Fruit fly (Drosophila melanogaster) whole organism, embryonic: ENCODE results near the gene CG11267.

Experiments used
- CG10654 ChIP-seq: fragments of 200-800 bp; sonication (Bioruptor generic); optimal IDR thresholded peaks from 2 replicates; lab custom pipeline; 2016; ENCODE audit warnings: missing biosample characterization, missing genetic modification characterization
- CG11504 ChIP-seq: fragments of 200-800 bp; sonication (Bioruptor generic); optimal IDR thresholded peaks from 3 replicates; lab custom pipeline; 2019; ENCODE audit warnings: missing biosample characterization, mild to moderate bottlenecking, missing genetic modification characterization, moderate library complexity
- CG12155 ChIP-seq: fragments of 200-800 bp; sonication (Bioruptor generic); optimal IDR thresholded peaks from 3 replicates; lab custom pipeline; 2016; ENCODE audit warnings: missing biosample characterization, missing genetic modification characterization
- CG1233 ChIP-seq: fragments of 200-800 bp; sonication (Bioruptor generic); optimal IDR thresholded peaks from 4 replicates; lab custom pipeline; 2018; ENCODE audit warnings: missing biosample characterization, mild to moderate bottlenecking, missing genetic modification characterization
- CG13775 ChIP-seq: fragments of 200-800 bp; sonication (Bioruptor generic); optimal IDR thresholded peaks from 3 replicates; lab custom pipeline; 2017; ENCODE audit warnings: missing biosample characterization, mild to moderate bottlenecking, missing genetic modification characterization
- CG14014 ChIP-seq: fragments of 200-800 bp; sonication (Bioruptor generic); IDR thresholded peaks from 2 replicates; pipeline ENCODE4 v1.3.6; 2022; ENCODE audit warnings: missing biosample characterization, missing genetic modification characterization
- CG1602 ChIP-seq: fragments of 200-800 bp; sonication (Bioruptor generic); optimal IDR thresholded peaks from 3 replicates; lab custom pipeline; 2016; ENCODE audit warnings: missing biosample characterization, missing genetic modification characterization
- CG17568 ChIP-seq: fragments of 200-800 bp; sonication (Bioruptor generic); optimal IDR thresholded peaks from 2 replicates; lab custom pipeline; 2018; ENCODE audit warnings: missing biosample characterization, mild to moderate bottlenecking, missing genetic modification characterization, moderate library complexity
- CG30431 ChIP-seq: fragments of 200-800 bp; sonication (Bioruptor generic); optimal IDR thresholded peaks from 2 replicates; lab custom pipeline; 2017; ENCODE audit warnings: missing biosample characterization, missing genetic modification characterization
- CG31388 ChIP-seq: fragments of 200-800 bp; sonication (Bioruptor generic); optimal IDR thresholded peaks from 2 replicates; lab custom pipeline; 2016; ENCODE audit warnings: missing biosample characterization, missing genetic modification characterization
- CG3407 ChIP-seq: fragments of 200-800 bp; sonication (Bioruptor generic); optimal IDR thresholded peaks from 2 replicates; lab custom pipeline; 2018; ENCODE audit warnings: missing biosample characterization, mild to moderate bottlenecking, missing genetic modification characterization
- CG3847 ChIP-seq: fragments of 200-800 bp; sonication (Bioruptor generic); IDR thresholded peaks from 2 replicates; pipeline ENCODE4 v1.3.6; 2022; ENCODE audit warnings: missing biosample characterization, missing genetic modification characterization
- CG4707 ChIP-seq: fragments of 200-800 bp; sonication (Bioruptor generic); optimal IDR thresholded peaks from 2 replicates; lab custom pipeline; 2018; ENCODE audit warnings: missing biosample characterization, mild to moderate bottlenecking, missing genetic modification characterization, moderate library complexity
- CG6175 ChIP-seq: fragments of 200-800 bp; sonication (Bioruptor generic); IDR thresholded peaks from 3 replicates; pipeline ENCODE4 v1.3.6; 2022; ENCODE audit warnings: missing biosample characterization, missing genetic modification characterization
- CG6689 ChIP-seq: fragments of 200-800 bp; sonication (Bioruptor generic); IDR thresholded peaks from 2 replicates; pipeline ENCODE4 v1.3.6; 2022; ENCODE audit warnings: missing biosample characterization, missing genetic modification characterization
- CG8281 ChIP-seq: fragments of 200-800 bp; sonication (Bioruptor generic); optimal IDR thresholded peaks from 2 replicates; lab custom pipeline; 2018; ENCODE audit warnings: missing biosample characterization, mild to moderate bottlenecking, missing genetic modification characterization, moderate library complexity
- CG9727 ChIP-seq: fragments of 200-800 bp; sonication (Bioruptor generic); optimal IDR thresholded peaks from 3 replicates; lab custom pipeline; 2017; ENCODE audit warnings: missing biosample characterization, mild to moderate bottlenecking, missing genetic modification characterization
- CHES-1-like ChIP-seq: fragments of 200-800 bp; sonication (Bioruptor generic); optimal IDR thresholded peaks from 2 replicates; lab custom pipeline; 2016; ENCODE audit warnings: missing biosample characterization, missing genetic modification characterization
- CoRest ChIP-seq: fragments of 200-800 bp; sonication (Bioruptor generic); optimal IDR thresholded peaks from 3 replicates; lab custom pipeline; 2018; ENCODE audit warnings: missing biosample characterization, mild to moderate bottlenecking, missing genetic modification characterization, moderate library complexity
- D19A ChIP-seq: fragments of 200-800 bp; optimal IDR thresholded peaks from 3 replicates; lab custom pipeline; 2019; ENCODE audit warnings: missing biosample characterization, mild to moderate bottlenecking, missing genetic modification characterization, moderate library complexity
- Deaf1 ChIP-seq: fragments of 200-800 bp; optimal IDR thresholded peaks from 3 replicates; lab custom pipeline; 2019; ENCODE audit warnings: missing biosample characterization, mild to moderate bottlenecking, missing genetic modification characterization, moderate library complexity
- Dll ChIP-seq: fragments of 200-800 bp; sonication (Bioruptor generic); IDR thresholded peaks from 4 replicates; pipeline ENCODE4 v1.3.6; 2022; ENCODE audit warnings: missing biosample characterization, missing genetic modification characterization; ENCODE audit not compliant: partially characterized antibody
- H2.0 ChIP-seq: fragments of 200-800 bp; sonication (Bioruptor generic); IDR thresholded peaks from 2 replicates; pipeline ENCODE4 v1.3.6; 2022; ENCODE audit warnings: missing biosample characterization, missing genetic modification characterization
- HLH4C ChIP-seq: fragments of 200-800 bp; sonication (Bioruptor generic); IDR thresholded peaks from 3 replicates; pipeline ENCODE4 v1.3.6; 2022; ENCODE audit warnings: missing biosample characterization, missing genetic modification characterization; ENCODE audit not compliant: partially characterized antibody
- HLHmδ ChIP-seq: fragments of 200-800 bp; sonication (Bioruptor generic); optimal IDR thresholded peaks from 2 replicates; lab custom pipeline; 2018; ENCODE audit warnings: missing biosample characterization, mild to moderate bottlenecking, missing genetic modification characterization, moderate library complexity
- Mad ChIP-seq: fragments of 200-800 bp; sonication (Bioruptor generic); optimal IDR thresholded peaks from 2 replicates; lab custom pipeline; 2016; ENCODE audit warnings: missing biosample characterization, missing genetic modification characterization
- Med ChIP-seq: fragments of 200-800 bp; sonication (Bioruptor generic); peaks from one replicate; lab custom pipeline; 2016; ENCODE audit warnings: missing biosample characterization, missing genetic modification characterization, mild to moderate bottlenecking, inconsistent platforms, moderate library complexity
- Rx ChIP-seq: fragments of 200-800 bp; sonication (Bioruptor generic); IDR thresholded peaks from 2 replicates; pipeline ENCODE4 v1.3.6; 2022; ENCODE audit warnings: missing biosample characterization, missing genetic modification characterization
- Sry-δ ChIP-seq: fragments of 200-800 bp; sonication (Bioruptor generic); optimal IDR thresholded peaks from 2 replicates; lab custom pipeline; 2016; ENCODE audit warnings: missing biosample characterization, missing genetic modification characterization
- amos ChIP-seq: fragments of 200-800 bp; sonication (Bioruptor generic); IDR thresholded peaks from 2 replicates; pipeline ENCODE4 v1.3.6; 2022; ENCODE audit warnings: missing biosample characterization, missing genetic modification characterization; ENCODE audit not compliant: partially characterized antibody
- ase ChIP-seq: fragments of 200-800 bp; sonication (Bioruptor generic); IDR thresholded peaks from 3 replicates; pipeline ENCODE4 v1.3.6; 2022; ENCODE audit warnings: missing biosample characterization, missing genetic modification characterization
- bcd ChIP-seq: fragments of 200-800 bp; sonication (Bioruptor generic); optimal IDR thresholded peaks from 2 replicates; lab custom pipeline; 2017; ENCODE audit warnings: missing biosample characterization, mild to moderate bottlenecking, missing genetic modification characterization
- cas ChIP-seq: fragments of 200-800 bp; sonication (Bioruptor generic); IDR thresholded peaks from 2 replicates; pipeline ENCODE4 v1.3.6; 2022; ENCODE audit warnings: missing biosample characterization, missing genetic modification characterization
- chinmo ChIP-seq: fragments of 200-800 bp; sonication (Bioruptor generic); IDR thresholded peaks from 4 replicates; pipeline ENCODE4 v1.3.6; 2022; ENCODE audit warnings: missing biosample characterization, missing genetic modification characterization; ENCODE audit not compliant: partially characterized antibody
- chn ChIP-seq: fragments of 200-800 bp; sonication (Bioruptor generic); optimal IDR thresholded peaks from 2 replicates; lab custom pipeline; 2016; ENCODE audit warnings: missing biosample characterization, missing genetic modification characterization
- ci ChIP-seq: fragments of 200-800 bp; sonication (Bioruptor generic); IDR thresholded peaks from 3 replicates; pipeline ENCODE4 v1.3.6; 2022; ENCODE audit warnings: missing biosample characterization, missing genetic modification characterization
- crol ChIP-seq: fragments of 200-800 bp; sonication (Bioruptor generic); IDR thresholded peaks from 2 replicates; pipeline ENCODE4 v1.3.6; 2022; ENCODE audit warnings: missing biosample characterization, missing genetic modification characterization
- emc ChIP-seq: fragments of 200-800 bp; sonication (Bioruptor generic); optimal IDR thresholded peaks from 2 replicates; lab custom pipeline; 2016; ENCODE audit warnings: missing biosample characterization, missing genetic modification characterization
- ewg ChIP-seq: fragments of 200-800 bp; sonication (Bioruptor generic); optimal IDR thresholded peaks from 3 replicates; lab custom pipeline; 2017; ENCODE audit warnings: mild to moderate bottlenecking, missing biosample characterization, missing genetic modification reagents, missing genetic modification characterization
- gfzf ChIP-seq: fragments of 200-800 bp; sonication (Bioruptor generic); optimal IDR thresholded peaks from 2 replicates; lab custom pipeline; 2016; ENCODE audit warnings: missing biosample characterization, mild to moderate bottlenecking, missing genetic modification characterization, moderate library complexity
- insv ChIP-seq, 2 experiments: fragments of 200-800 bp; sonication (Bioruptor generic); optimal IDR thresholded peaks; 3 replicates each; lab custom pipeline; 2016 to 2018; ENCODE audit warnings: missing biosample characterization in 2 of 2, missing genetic modification characterization in 2 of 2
- lilli ChIP-seq: fragments of 200-800 bp; sonication (Bioruptor generic); optimal IDR thresholded peaks from 3 replicates; lab custom pipeline; 2016; ENCODE audit warnings: missing biosample characterization, missing genetic modification characterization
- luna ChIP-seq: fragments of 200-800 bp; sonication (Bioruptor generic); optimal IDR thresholded peaks from 2 replicates; lab custom pipeline; 2016; ENCODE audit warnings: missing biosample characterization, missing genetic modification characterization
- nerfin-1 ChIP-seq: fragments of 200-800 bp; sonication (Bioruptor generic); optimal IDR thresholded peaks from 3 replicates; lab custom pipeline; 2019; ENCODE audit warnings: missing biosample characterization, mild to moderate bottlenecking, missing genetic modification characterization, moderate library complexity
- pita ChIP-seq: fragments of 200-800 bp; sonication (Bioruptor generic); optimal IDR thresholded peaks from 2 replicates; lab custom pipeline; 2017; ENCODE audit warnings: missing biosample characterization, mild to moderate bottlenecking, missing genetic modification characterization
- sob ChIP-seq: fragments of 200-800 bp; sonication (Bioruptor generic); IDR thresholded peaks from 2 replicates; pipeline ENCODE4 v1.3.6; 2022; ENCODE audit warnings: missing biosample characterization, missing genetic modification characterization
- tgo ChIP-seq: fragments of 200-800 bp; sonication (Bioruptor generic); IDR thresholded peaks from 3 replicates; pipeline ENCODE4 v1.3.6; 2022; ENCODE audit warnings: missing biosample characterization, missing genetic modification characterization
- ttk ChIP-seq: fragments of 200-800 bp; sonication (Bioruptor generic); IDR thresholded peaks from 2 replicates; pipeline ENCODE4 v2.1.2; 2022; ENCODE audit warnings: missing biosample characterization, missing genetic modification characterization
- tup ChIP-seq: fragments of 200-800 bp; sonication (Bioruptor generic); optimal IDR thresholded peaks from 2 replicates; lab custom pipeline; 2016; ENCODE audit warnings: missing biosample characterization, mild to moderate bottlenecking, missing genetic modification characterization, moderate library complexity
- zfh2 ChIP-seq: fragments of 200-800 bp; sonication (Bioruptor generic); optimal IDR thresholded peaks from 2 replicates; lab custom pipeline; 2016; ENCODE audit warnings: missing biosample characterization, missing genetic modification characterization

Gene CG11267

dm6 chr3L:13015823-13016465 lies at the start of gene CG11267 (continued):
- peak; percentile 64 for TF ChIP-seq emc
- no peak for TF ChIP-seq CG4707
- TF ChIP-seq cas (GFP tag; lab: Robert Waterston, UW): peak; percentile 77; the same call in 1 of the 2 replicates
- TF ChIP-seq CG6175: peak; percentile 82
- TF ChIP-seq Mad (GFP tag; lab: Kevin White, UChicago): peak; percentile 67
- TF ChIP-seq pita (GFP tag; lab: Kevin White, UChicago): no peak
- TF ChIP-seq CG3847 (GFP tag; lab: Robert Waterston, UW): peak; percentile 78
- peak; percentile 98 for TF ChIP-seq Med (GFP tag; lab: Kevin White, UChicago)
- peak; percentile 59 for TF ChIP-seq CG30431
- no peak for TF ChIP-seq amos (GFP tag; lab: Robert Waterston, UW)
- peak; percentile 91 for TF ChIP-seq CG6689 (GFP tag; lab: Robert Waterston, UW)
- TF ChIP-seq CG10654 (GFP tag; lab: Kevin White, UChicago): peak; percentile 86
- TF ChIP-seq Dll (GFP tag; lab: Robert Waterston, UW): no peak
- TF ChIP-seq tgo (GFP tag; lab: Robert Waterston, UW): peak; percentile 92
- peak; percentile 84 for TF ChIP-seq bcd (GFP tag; lab: Kevin White, UChicago)
- peak; percentile 73 for TF ChIP-seq tup (GFP tag; lab: Kevin White, UChicago)
- no peak for TF ChIP-seq HLHmδ (GFP tag; lab: Kevin White, UChicago)
- peak; percentile 84 for TF ChIP-seq CoRest
- 0 out of 2 replicates have a peak, but pooled peaks have one; percentile 14 for TF ChIP-seq crol (GFP tag; lab: Robert Waterston, UW)
- TF ChIP-seq Rx: peak; percentile 91
- peak; percentile 62 for TF ChIP-seq luna (GFP tag; lab: Kevin White, UChicago)
- TF ChIP-seq CG13775 (GFP tag; lab: Kevin White, UChicago): peak; percentile 69
- peak; percentile 90 for TF ChIP-seq CG11504 (tag; lab: Kevin White, UChicago)
- peak; percentile 82 for TF ChIP-seq CG9727
- peak; percentile 63 for TF ChIP-seq gfzf (GFP tag; lab: Kevin White, UChicago)
- peak; percentile 95 for TF ChIP-seq CG14014 (GFP tag; lab: Robert Waterston, UW)
- TF ChIP-seq ttk (GFP tag; lab: Robert Waterston, UW): peak; percentile 74
- TF ChIP-seq CG31388 (GFP tag; lab: Kevin White, UChicago): peak; percentile 81
- peak; percentile 78 for TF ChIP-seq D19A (tag; lab: Kevin White, UChicago)
- TF ChIP-seq HLH4C (GFP tag; lab: Robert Waterston, UW): peak; percentile 27; the same call in 1 of the 3 replicates
- TF ChIP-seq CG1602 (GFP tag; lab: Kevin White, UChicago): peak; percentile 73
- TF ChIP-seq CG8281: peak; percentile 70
- TF ChIP-seq H2.0: peak; percentile 90
- peak; percentile 86 for TF ChIP-seq CG1233 (GFP tag; lab: Kevin White, UChicago)
- peak; percentile 55 for TF ChIP-seq Deaf1 (tag; lab: Kevin White, UChicago)
- peak; percentile 80 for TF ChIP-seq zfh2
- peak; percentile 32 for TF ChIP-seq Sry-δ (GFP tag; lab: Kevin White, UChicago)
- peak; percentile 94 for TF ChIP-seq ase
- no peak for TF ChIP-seq chinmo (GFP tag; lab: Robert Waterston, UW)
- peak; percentile 85 for TF ChIP-seq lilli
- TF ChIP-seq CG12155: peak; percentile 68
- peak; percentile 62 for TF ChIP-seq CG17568
- TF ChIP-seq chn (GFP tag; lab: Kevin White, UChicago): peak; percentile 73
- TF ChIP-seq insv (GFP tag; optimal IDR thresholded peaks at IDR 0.05; lab: Kevin White, UChicago): no peak
- TF ChIP-seq nerfin-1 (tag; lab: Kevin White, UChicago): peak; percentile 79
- TF ChIP-seq ci (GFP tag; lab: Robert Waterston, UW): peak; percentile 89
- TF ChIP-seq sob (GFP tag; lab: Robert Waterston, UW): peak; percentile 93
- TF ChIP-seq CHES-1-like (GFP tag; lab: Kevin White, UChicago): peak; percentile 73
- peak; percentile 58 for TF ChIP-seq ewg
- TF ChIP-seq CG3407 (GFP tag; lab: Kevin White, UChicago): peak; percentile 43
